Fruit fly (Drosophila melanogaster) whole organism, embryonic: Measurements from ENCODE around the gene CG13601.
A peak's percentile ranks its signal among the peaks of the same experiment; 100 is the strongest.

Experiments used
- Asciz ChIP-seq: fragments of 200-800 bp; sonication (Bioruptor generic); optimal IDR thresholded peaks from 2 replicates; lab custom pipeline; 2017; ENCODE audit warnings: missing biosample characterization, mild to moderate bottlenecking, missing genetic modification characterization, missing genetic modification reagents
- Atf3 ChIP-seq: fragments of 200-800 bp; sonication (Bioruptor generic); optimal IDR thresholded peaks from 3 replicates; lab custom pipeline; 2016; ENCODE audit warnings: missing biosample characterization, missing genetic modification characterization
- B-H1 ChIP-seq: fragments of 200-800 bp; sonication (Bioruptor generic); IDR thresholded peaks from 3 replicates; pipeline ENCODE4 v1.3.6; 2022; ENCODE audit warnings: missing biosample characterization, missing genetic modification characterization
- CG10209 ChIP-seq: fragments of 200-800 bp; sonication (Bioruptor generic); optimal IDR thresholded peaks from 3 replicates; lab custom pipeline; 2017; ENCODE audit warnings: missing biosample characterization, mild to moderate bottlenecking, missing genetic modification characterization, missing genetic modification reagents
- CG11504 ChIP-seq: fragments of 200-800 bp; sonication (Bioruptor generic); optimal IDR thresholded peaks from 3 replicates; lab custom pipeline; 2019; ENCODE audit warnings: missing biosample characterization, mild to moderate bottlenecking, missing genetic modification characterization, moderate library complexity
- CG12236 ChIP-seq: fragments of 200-800 bp; sonication (Bioruptor generic); optimal IDR thresholded peaks from 2 replicates; lab custom pipeline; 2016; ENCODE audit warnings: missing biosample characterization, missing genetic modification characterization
- CG14050 ChIP-seq: fragments of 200-800 bp; sonication (Bioruptor generic); IDR thresholded peaks from 3 replicates; pipeline ENCODE4 v1.3.6; 2022; ENCODE audit warnings: missing biosample characterization, missing genetic modification characterization
- CG14667 ChIP-seq: fragments of 200-800 bp; sonication (Bioruptor generic); IDR thresholded peaks from 2 replicates; pipeline ENCODE4 v1.3.6; 2022; ENCODE audit warnings: missing biosample characterization, missing genetic modification characterization
- CG15011 ChIP-seq: fragments of 200-800 bp; sonication (Bioruptor generic); optimal IDR thresholded peaks from 3 replicates; lab custom pipeline; 2018; ENCODE audit warnings: missing biosample characterization, mild to moderate bottlenecking, missing genetic modification characterization
- CG15696 ChIP-seq: fragments of 200-800 bp; sonication (Bioruptor generic); optimal IDR thresholded peaks from 2 replicates; lab custom pipeline; 2019; ENCODE audit warnings: missing biosample characterization, mild to moderate bottlenecking, missing genetic modification characterization, moderate library complexity
- CG17361 ChIP-seq: fragments of 200-800 bp; sonication (Bioruptor generic); IDR thresholded peaks from 3 replicates; pipeline ENCODE4 v1.3.6; 2022; ENCODE audit warnings: missing biosample characterization, missing genetic modification characterization
- CG18599 ChIP-seq: fragments of 200-800 bp; sonication (Bioruptor generic); optimal IDR thresholded peaks from 3 replicates; lab custom pipeline; 2017; ENCODE audit warnings: missing biosample characterization, missing genetic modification characterization, mild to moderate bottlenecking, moderate library complexity, missing genetic modification reagents
- CG2875 ChIP-seq: fragments of 200-800 bp; sonication (Bioruptor generic); optimal IDR thresholded peaks from 2 replicates; lab custom pipeline; 2017; ENCODE audit warnings: missing biosample characterization, mild to moderate bottlenecking, missing genetic modification characterization, missing genetic modification reagents
- CG30403 ChIP-seq: fragments of 200-800 bp; sonication (Bioruptor generic); optimal IDR thresholded peaks from 3 replicates; lab custom pipeline; 2016; ENCODE audit warnings: missing biosample characterization, missing genetic modification characterization
- CG32532 ChIP-seq: fragments of 200-800 bp; sonication (Bioruptor generic); IDR thresholded peaks from 2 replicates; pipeline ENCODE4 v1.3.6; 2022; ENCODE audit warnings: missing biosample characterization, missing genetic modification characterization
- CG3281 ChIP-seq: fragments of 200-800 bp; sonication (Bioruptor generic); optimal IDR thresholded peaks from 3 replicates; lab custom pipeline; 2017; ENCODE audit warnings: missing biosample characterization, mild to moderate bottlenecking, missing genetic modification characterization
- CG33213 ChIP-seq: fragments of 200-800 bp; sonication (Bioruptor generic); optimal IDR thresholded peaks from 3 replicates; lab custom pipeline; 2016; ENCODE audit warnings: missing biosample characterization, missing genetic modification characterization
- CG33557 ChIP-seq: fragments of 200-800 bp; sonication (Bioruptor generic); optimal IDR thresholded peaks from 2 replicates; lab custom pipeline; 2019; ENCODE audit warnings: missing biosample characterization, mild to moderate bottlenecking, missing genetic modification characterization, moderate library complexity
- CG34224 ChIP-seq: fragments of 200-800 bp; sonication (Bioruptor generic); IDR thresholded peaks from 3 replicates; pipeline ENCODE4 v1.3.6; 2022; ENCODE audit warnings: missing biosample characterization, missing genetic modification characterization; ENCODE audit not compliant: partially characterized antibody
- CG3726 ChIP-seq: fragments of 200-800 bp; sonication (Bioruptor generic); IDR thresholded peaks from 3 replicates; pipeline ENCODE4, ENCODE4 v1.3.6; 2022; ENCODE audit warnings: missing biosample characterization, missing genetic modification characterization
- CG6272 ChIP-seq: fragments of 200-800 bp; sonication (Bioruptor generic); IDR thresholded peaks from 2 replicates; pipeline ENCODE4 v1.3.6; 2022; ENCODE audit warnings: missing biosample characterization, missing genetic modification characterization
- CG7786 ChIP-seq: fragments of 200-800 bp; sonication (Bioruptor generic); optimal IDR thresholded peaks from 2 replicates; lab custom pipeline; 2016; ENCODE audit warnings: missing biosample characterization, missing genetic modification characterization
- CG9727 ChIP-seq: fragments of 200-800 bp; sonication (Bioruptor generic); optimal IDR thresholded peaks from 3 replicates; lab custom pipeline; 2017; ENCODE audit warnings: missing biosample characterization, mild to moderate bottlenecking, missing genetic modification characterization
- CTCF ChIP-seq: fragments of 200-800 bp; sonication (Bioruptor generic); optimal IDR thresholded peaks from 2 replicates; lab custom pipeline; 2017; ENCODE audit warnings: missing biosample characterization, mild to moderate bottlenecking, missing genetic modification characterization, moderate library complexity
- Chrac-16 ChIP-seq: fragments of 200-800 bp; sonication (Bioruptor generic); optimal IDR thresholded peaks from 3 replicates; lab custom pipeline; 2016; ENCODE audit warnings: missing biosample characterization, missing genetic modification characterization
- HLH54F ChIP-seq: fragments of 200-800 bp; sonication (Bioruptor generic); optimal IDR thresholded peaks from 3 replicates; lab custom pipeline; 2016; ENCODE audit warnings: missing biosample characterization, missing genetic modification characterization
- Hr3 ChIP-seq: fragments of 200-800 bp; sonication (Bioruptor generic); optimal IDR thresholded peaks from 3 replicates; lab custom pipeline; 2016; ENCODE audit warnings: missing biosample characterization, missing genetic modification characterization
- Hsf ChIP-seq: fragments of 200-800 bp; sonication (Bioruptor generic); optimal IDR thresholded peaks from 3 replicates; lab custom pipeline; 2016; ENCODE audit warnings: missing biosample characterization, missing genetic modification characterization
- Lpt ChIP-seq: fragments of >200 bp; optimal IDR thresholded peaks from 2 replicates; lab custom pipeline; 2018; ENCODE audit warnings: missing biosample characterization, missing genetic modification characterization
- Med ChIP-seq: fragments of 200-800 bp; sonication (Bioruptor generic); peaks from one replicate; lab custom pipeline; 2016; ENCODE audit warnings: missing biosample characterization, missing genetic modification characterization, mild to moderate bottlenecking, inconsistent platforms, moderate library complexity
- Scr ChIP-seq: fragments of 200-800 bp; sonication (Bioruptor generic); IDR thresholded peaks from 2 replicates; pipeline ENCODE4 v1.3.6; 2022; ENCODE audit warnings: missing biosample characterization, missing genetic modification characterization; ENCODE audit not compliant: partially characterized antibody
- ap ChIP-seq: fragments of 200-800 bp; sonication (Bioruptor generic); IDR thresholded peaks from 2 replicates; pipeline ENCODE4 v1.3.6; 2022; ENCODE audit warnings: missing biosample characterization, missing genetic modification characterization
- ara ChIP-seq: fragments of 200-800 bp; sonication (Bioruptor generic); IDR thresholded peaks from 2 replicates; pipeline ENCODE4 v1.3.6; 2022; ENCODE audit warnings: missing biosample characterization, missing genetic modification characterization
- bcd ChIP-seq: fragments of 200-800 bp; sonication (Bioruptor generic); optimal IDR thresholded peaks from 2 replicates; lab custom pipeline; 2017; ENCODE audit warnings: missing biosample characterization, mild to moderate bottlenecking, missing genetic modification characterization
- croc ChIP-seq: fragments of 200-800 bp; sonication (Bioruptor generic); conservative IDR thresholded peaks from 3 replicates; pipeline ENCODE4 v1.3.6; 2022; ENCODE audit warnings: missing biosample characterization, missing genetic modification characterization
- da ChIP-seq: fragments of 200-800 bp; sonication (Bioruptor generic); optimal IDR thresholded peaks from 2 replicates; lab custom pipeline; 2016; ENCODE audit warnings: missing biosample characterization, missing genetic modification characterization
- dimm ChIP-seq: fragments of 200-800 bp; sonication (Bioruptor generic); IDR thresholded peaks from 2 replicates; pipeline ENCODE4 v1.3.6; 2022; ENCODE audit warnings: missing biosample characterization, missing genetic modification characterization
- fd3F ChIP-seq: fragments of 200-800 bp; sonication (Bioruptor generic); optimal IDR thresholded peaks from 2 replicates; lab custom pipeline; 2018; ENCODE audit warnings: missing biosample characterization, mild to moderate bottlenecking, missing genetic modification characterization, moderate library complexity
- gcm ChIP-seq: fragments of 200-800 bp; sonication (Bioruptor generic); optimal IDR thresholded peaks from 2 replicates; lab custom pipeline; 2019; ENCODE audit warnings: missing biosample characterization, mild to moderate bottlenecking, missing genetic modification characterization, moderate library complexity
- lilli ChIP-seq: fragments of 200-800 bp; sonication (Bioruptor generic); optimal IDR thresholded peaks from 3 replicates; lab custom pipeline; 2016; ENCODE audit warnings: missing biosample characterization, missing genetic modification characterization
- pita ChIP-seq: fragments of 200-800 bp; sonication (Bioruptor generic); optimal IDR thresholded peaks from 2 replicates; lab custom pipeline; 2017; ENCODE audit warnings: missing biosample characterization, mild to moderate bottlenecking, missing genetic modification characterization
- row ChIP-seq: fragments of 200-800 bp; sonication (Bioruptor generic); IDR thresholded peaks from 3 replicates; pipeline ENCODE4 v1.3.6; 2022; ENCODE audit warnings: missing biosample characterization, missing genetic modification characterization
- scrt ChIP-seq: fragments of 200-800 bp; sonication (Bioruptor generic); optimal IDR thresholded peaks from 2 replicates; lab custom pipeline; 2018; ENCODE audit warnings: missing biosample characterization, mild to moderate bottlenecking, missing genetic modification characterization, moderate library complexity
- sim ChIP-seq: fragments of 200-800 bp; sonication (Bioruptor generic); IDR thresholded peaks from 2 replicates; pipeline ENCODE4 v1.3.6; 2022; ENCODE audit warnings: missing biosample characterization, missing genetic modification characterization
- slou ChIP-seq: fragments of 200-800 bp; sonication (Bioruptor generic); optimal IDR thresholded peaks from 3 replicates; lab custom pipeline; 2016; ENCODE audit warnings: missing biosample characterization, missing genetic modification characterization
- stc ChIP-seq: fragments of 200-800 bp; sonication (Bioruptor generic); IDR thresholded peaks from 2 replicates; pipeline ENCODE4 v1.3.6; 2022; ENCODE audit warnings: missing biosample characterization, missing genetic modification characterization
- wek ChIP-seq: fragments of 200-800 bp; sonication (Bioruptor generic); optimal IDR thresholded peaks from 3 replicates; lab custom pipeline; 2018; ENCODE audit warnings: missing biosample characterization, mild to moderate bottlenecking, missing genetic modification characterization, moderate library complexity
- yki ChIP-seq: fragments of >200 bp; optimal IDR thresholded peaks from 3 replicates; lab custom pipeline; 2018
- zen2 ChIP-seq: fragments of 200-800 bp; sonication (Bioruptor generic); IDR thresholded peaks from 3 replicates; pipeline ENCODE4 v1.3.6; 2022; ENCODE audit warnings: missing biosample characterization, missing genetic modification characterization; ENCODE audit not compliant: partially characterized antibody
- zfh1 ChIP-seq: fragments of 200-800 bp; sonication (Bioruptor generic); IDR thresholded peaks from 3 replicates; pipeline ENCODE4 v1.3.6; 2022; ENCODE audit warnings: missing biosample characterization, missing genetic modification characterization

The CG13601 gene

DNA sequence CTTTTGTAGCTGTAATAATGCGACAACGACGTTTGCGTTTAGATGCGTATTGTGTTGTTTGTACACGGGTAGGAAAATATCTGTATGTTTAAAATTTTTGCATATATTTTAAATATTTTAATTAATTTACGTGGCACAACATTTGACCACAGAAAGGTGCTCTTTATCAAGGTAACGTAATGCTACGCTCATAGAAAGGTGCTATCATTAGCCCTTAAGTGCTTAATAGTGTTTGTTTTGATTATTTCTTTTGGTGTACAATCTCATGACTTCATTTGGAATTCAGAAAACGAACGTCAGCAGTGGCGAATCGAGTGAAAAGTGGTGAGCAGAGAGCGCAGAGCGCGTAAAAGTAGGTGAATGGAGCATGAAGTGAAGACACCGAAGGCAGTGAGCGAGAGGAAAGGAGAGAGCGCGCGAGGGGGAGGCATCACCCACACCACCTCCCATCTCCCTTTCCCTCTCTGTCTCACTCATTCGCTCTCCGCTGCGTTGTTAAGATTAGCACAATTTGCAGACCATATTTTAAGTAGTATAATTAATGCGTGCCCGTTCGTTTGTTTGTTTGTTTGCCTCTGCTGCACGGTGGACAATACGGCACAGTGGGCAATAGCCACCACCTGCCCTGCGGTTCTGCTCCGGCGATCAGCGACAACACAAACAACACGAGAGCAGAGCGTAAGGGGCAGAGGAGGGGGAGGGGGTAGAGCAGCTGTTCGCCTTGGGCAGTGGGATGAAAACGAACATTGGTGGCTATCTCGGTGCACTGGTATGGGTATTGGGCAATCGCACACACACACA is 5.5 kb downstream of the CG13601 start:
- TF ChIP-seq yki (lab: Kevin White, UChicago) (peak; percentile 70), scrt (GFP tag; lab: Kevin White, UChicago) (no peak), CG15011 (no peak), CG3281 (GFP tag; lab: Kevin White, UChicago) (peak; percentile 48), bcd (GFP tag; lab: Kevin White, UChicago) (no peak), ap (0 out of 2 replicates have a peak, but pooled peaks have one; percentile 40), CG9727 (GFP tag; lab: Kevin White, UChicago) (peak; percentile 28), Hr3 (GFP tag; lab: Kevin White, UChicago) (no peak), fd3F (peak; percentile 59), B-H1 (0 out of 3 replicates have a peak, but pooled peaks have one; percentile 37), sim (no peak), CTCF (GFP tag; lab: Kevin White, UChicago) (no peak), CG3726 (GFP tag; lab: Robert Waterston, UW) (no peak), CG33213 (GFP tag; lab: Kevin White, UChicago) (no peak), CG12236 (GFP tag; lab: Kevin White, UChicago) (peak; percentile 2), CG15696 (tag; lab: Kevin White, UChicago) (no peak), CG6272 (GFP tag; lab: Robert Waterston, UW) (no peak), CG32532 (GFP tag; lab: Robert Waterston, UW) (peak; percentile 61; the same call in 1 of the 2 replicates), Asciz (GFP tag; lab: Kevin White, UChicago) (peak; percentile 19), slou (GFP tag; lab: Kevin White, UChicago) (no peak), CG18599 (GFP tag; lab: Kevin White, UChicago) (peak; percentile 23), pita (GFP tag; lab: Kevin White, UChicago) (no peak), CG14667 (no peak), zen2 (GFP tag; lab: Robert Waterston, UW) (no peak), CG33557 (no peak), stc (GFP tag; lab: Robert Waterston, UW) (peak; percentile 74), Chrac-16 (GFP tag; lab: Kevin White, UChicago) (no peak), croc (GFP tag; lab: Robert Waterston, UW) (no peak), Med (peak; percentile 80), CG7786 (GFP tag; lab: Kevin White, UChicago) (no peak), Lpt (no peak), wek (GFP tag; lab: Kevin White, UChicago) (no peak), gcm (GFP tag; lab: Kevin White, UChicago) (no peak), HLH54F (GFP tag; lab: Kevin White, UChicago) (peak; percentile 4), CG10209 (GFP tag; lab: Kevin White, UChicago) (peak; percentile 48), CG34224 (GFP tag; lab: Robert Waterston, UW) (0 out of 3 replicates have a peak, but pooled peaks have one; percentile 6), CG30403 (GFP tag; lab: Kevin White, UChicago) (peak; percentile 45), ara (0 out of 2 replicates have a peak, but pooled peaks have one; percentile 51), Atf3 (GFP tag; lab: Kevin White, UChicago) (no peak), Scr (GFP tag; lab: Robert Waterston, UW) (peak; percentile 41), lilli (GFP tag; lab: Kevin White, UChicago) (no peak), zfh1 (GFP tag; lab: Robert Waterston, UW) (peak; percentile 57; the same call in 1 of the 3 replicates), da (peak; percentile 91), CG11504 (tag; lab: Kevin White, UChicago) (peak; percentile 59), Hsf (GFP tag; lab: Kevin White, UChicago) (no peak), CG2875 (GFP tag; lab: Kevin White, UChicago) (no peak), CG14050 (peak; percentile 13; the same call in 1 of the 3 replicates), row (GFP tag; lab: Robert Waterston, UW) (peak; percentile 59; the same call in 2 of the 3 replicates), dimm (GFP tag; lab: Robert Waterston, UW) (no peak), CG17361 (GFP tag; lab: Robert Waterston, UW) (peak; percentile 59; the same call in 2 of the 3 replicates)
